Fruit fly (Drosophila melanogaster) whole organism, embryonic: Measurements from ENCODE around the gene PH4alphaPV.

ENCODE experiments used
- Antp ChIP-seq: fragments of 200-800 bp; sonication (Bioruptor generic); optimal IDR thresholded peaks from 3 replicates; lab custom pipeline; 2016; ENCODE audit warnings: missing biosample characterization, missing genetic modification characterization
- Atf3 ChIP-seq: fragments of 200-800 bp; sonication (Bioruptor generic); optimal IDR thresholded peaks from 3 replicates; lab custom pipeline; 2016; ENCODE audit warnings: missing biosample characterization, missing genetic modification characterization
- B-H1 ChIP-seq: fragments of 200-800 bp; sonication (Bioruptor generic); IDR thresholded peaks from 3 replicates; pipeline ENCODE4 v1.3.6; 2022; ENCODE audit warnings: missing biosample characterization, missing genetic modification characterization
- CG10267 ChIP-seq: fragments of 200-800 bp; sonication (Bioruptor generic); optimal IDR thresholded peaks from 2 replicates; lab custom pipeline; 2018; ENCODE audit warnings: missing biosample characterization, mild to moderate bottlenecking, missing genetic modification characterization, moderate library complexity
- CG15011 ChIP-seq: fragments of 200-800 bp; sonication (Bioruptor generic); optimal IDR thresholded peaks from 3 replicates; lab custom pipeline; 2018; ENCODE audit warnings: missing biosample characterization, mild to moderate bottlenecking, missing genetic modification characterization
- CG17361 ChIP-seq: fragments of 200-800 bp; sonication (Bioruptor generic); IDR thresholded peaks from 3 replicates; pipeline ENCODE4 v1.3.6; 2022; ENCODE audit warnings: missing biosample characterization, missing genetic modification characterization
- CG17385 ChIP-seq: fragments of 200-800 bp; sonication (Bioruptor generic); optimal IDR thresholded peaks from 3 replicates; lab custom pipeline; 2018; ENCODE audit warnings: missing biosample characterization, mild to moderate bottlenecking, missing genetic modification characterization
- CG31224 ChIP-seq: fragments of 200-800 bp; sonication (Bioruptor generic); IDR thresholded peaks from 2 replicates; pipeline ENCODE4 v1.3.6; 2022; ENCODE audit warnings: missing biosample characterization, missing genetic modification characterization
- CG31441 ChIP-seq: fragments of 200-800 bp; sonication (Bioruptor generic); IDR thresholded peaks from 2 replicates; pipeline ENCODE4 v1.3.6; 2022; ENCODE audit warnings: missing biosample characterization, missing genetic modification characterization
- CG34224 ChIP-seq: fragments of 200-800 bp; sonication (Bioruptor generic); IDR thresholded peaks from 3 replicates; pipeline ENCODE4 v1.3.6; 2022; ENCODE audit warnings: missing biosample characterization, missing genetic modification characterization; ENCODE audit not compliant: partially characterized antibody
- CG4282 ChIP-seq: fragments of 200-800 bp; sonication (Bioruptor generic); optimal IDR thresholded peaks from 2 replicates; lab custom pipeline; 2016; ENCODE audit warnings: missing biosample characterization, missing genetic modification characterization
- CG4820 ChIP-seq: fragments of 200-800 bp; sonication (Bioruptor generic); optimal IDR thresholded peaks from 3 replicates; lab custom pipeline; 2016; ENCODE audit warnings: missing biosample characterization, missing genetic modification characterization
- CG5180 ChIP-seq: fragments of 200-800 bp; sonication (Bioruptor generic); optimal IDR thresholded peaks from 3 replicates; lab custom pipeline; 2017; ENCODE audit warnings: missing biosample characterization, missing genetic modification characterization, mild to moderate bottlenecking, moderate library complexity, missing genetic modification reagents
- CG5953 ChIP-seq: fragments of 200-800 bp; sonication (Bioruptor generic); IDR thresholded peaks from 2 replicates; pipeline ENCODE4 v1.3.6; 2022; ENCODE audit warnings: missing biosample characterization, missing genetic modification characterization
- CG6854 ChIP-seq: fragments of 200-800 bp; sonication (Bioruptor generic); optimal IDR thresholded peaks from 3 replicates; lab custom pipeline; 2017; ENCODE audit warnings: missing biosample characterization, mild to moderate bottlenecking, missing genetic modification characterization
- CG9437 ChIP-seq: fragments of 200-800 bp; sonication (Bioruptor generic); optimal IDR thresholded peaks from 2 replicates; lab custom pipeline; 2018; ENCODE audit warnings: missing biosample characterization, mild to moderate bottlenecking, missing genetic modification characterization
- Chrac-16 ChIP-seq: fragments of 200-800 bp; sonication (Bioruptor generic); optimal IDR thresholded peaks from 3 replicates; lab custom pipeline; 2016; ENCODE audit warnings: missing biosample characterization, missing genetic modification characterization
- D19A ChIP-seq: fragments of 200-800 bp; optimal IDR thresholded peaks from 3 replicates; lab custom pipeline; 2019; ENCODE audit warnings: missing biosample characterization, mild to moderate bottlenecking, missing genetic modification characterization, moderate library complexity
- Dref ChIP-seq: fragments of 200-800 bp; sonication (Bioruptor generic); IDR thresholded peaks from 2 replicates; pipeline ENCODE4 v1.3.6; 2022; ENCODE audit warnings: missing biosample characterization, missing genetic modification characterization
- ERR ChIP-seq: fragments of 200-800 bp; sonication (Bioruptor generic); optimal IDR thresholded peaks from 2 replicates; lab custom pipeline; 2016; ENCODE audit warnings: missing biosample characterization, missing genetic modification characterization
- Eip74EF ChIP-seq, 2 experiments: fragments of 200-800 bp in 1 of 2; fragments of >200 bp in 1 of 2; sonication (Bioruptor generic) in 1 of 2; optimal IDR thresholded peaks; 2 replicates each; lab custom pipeline; 2017 to 2019; ENCODE audit warnings: missing biosample characterization in 2 of 2, missing genetic modification characterization in 2 of 2, mild to moderate bottlenecking in 1 of 2, moderate library complexity in 1 of 2
- H2.0 ChIP-seq: fragments of 200-800 bp; sonication (Bioruptor generic); IDR thresholded peaks from 2 replicates; pipeline ENCODE4 v1.3.6; 2022; ENCODE audit warnings: missing biosample characterization, missing genetic modification characterization
- HHEX ChIP-seq: fragments of 200-800 bp; sonication (Bioruptor generic); optimal IDR thresholded peaks from 3 replicates; lab custom pipeline; 2017; ENCODE audit warnings: missing biosample characterization, mild to moderate bottlenecking, missing genetic modification characterization, missing genetic modification reagents
- Hsf ChIP-seq: fragments of 200-800 bp; sonication (Bioruptor generic); optimal IDR thresholded peaks from 3 replicates; lab custom pipeline; 2016; ENCODE audit warnings: missing biosample characterization, missing genetic modification characterization
- Mad ChIP-seq: fragments of 200-800 bp; sonication (Bioruptor generic); optimal IDR thresholded peaks from 2 replicates; lab custom pipeline; 2016; ENCODE audit warnings: missing biosample characterization, missing genetic modification characterization
- Nf-YA ChIP-seq: fragments of 200-800 bp; sonication (Bioruptor generic); IDR thresholded peaks from 2 replicates; pipeline ENCODE4 v1.3.6; 2022; ENCODE audit warnings: missing biosample characterization, missing genetic modification characterization
- Nf-YC ChIP-seq: fragments of 200-800 bp; optimal IDR thresholded peaks from 3 replicates; lab custom pipeline; 2019; ENCODE audit warnings: missing biosample characterization, mild to moderate bottlenecking, missing genetic modification characterization, moderate library complexity
- NfI ChIP-seq: fragments of 200-800 bp; sonication (Bioruptor generic); optimal IDR thresholded peaks from 3 replicates; lab custom pipeline; 2018; ENCODE audit warnings: missing biosample characterization, mild to moderate bottlenecking, missing genetic modification characterization, moderate library complexity
- Stat92E ChIP-seq, 3 experiments: fragments of >200 bp in 2 of 3; fragments of 200-800 bp in 1 of 3; sonication (Bioruptor generic) in 1 of 3; optimal IDR thresholded peaks; 2 replicates each; lab custom pipeline; 2017 to 2019; ENCODE audit warnings: missing biosample characterization in 3 of 3, missing genetic modification characterization in 3 of 3, mild to moderate bottlenecking in 1 of 3, moderate library complexity in 1 of 3
- Trl ChIP-seq, 3 experiments: fragments of >200 bp in 2 of 3; fragments of 200-800 bp in 1 of 3; sonication (Bioruptor generic) in 1 of 3; optimal IDR thresholded peaks; 2 replicates in 1 of 3; 3 replicates in 2 of 3; lab custom pipeline; 2016 to 2017; ENCODE audit warnings: missing biosample characterization in 1 of 3, missing genetic modification characterization in 1 of 3
- bab2 ChIP-seq: fragments of 200-800 bp; sonication (Bioruptor generic); optimal IDR thresholded peaks from 2 replicates; lab custom pipeline; 2016; ENCODE audit warnings: missing biosample characterization, missing genetic modification characterization
- bigmax ChIP-seq: fragments of 200-800 bp; sonication (Bioruptor generic); optimal IDR thresholded peaks from 2 replicates; lab custom pipeline; 2018; ENCODE audit warnings: missing biosample characterization, mild to moderate bottlenecking, missing genetic modification characterization
- bsh ChIP-seq, 2 experiments: fragments of 200-800 bp; sonication (Bioruptor generic); optimal IDR thresholded peaks; 2 replicates each; lab custom pipeline; 2017 to 2018; ENCODE audit warnings: mild to moderate bottlenecking in 2 of 2, missing biosample characterization in 2 of 2, missing genetic modification characterization in 2 of 2, moderate library complexity in 1 of 2
- btn ChIP-seq: fragments of 200-800 bp; sonication (Bioruptor generic); optimal IDR thresholded peaks from 2 replicates; lab custom pipeline; 2016; ENCODE audit warnings: missing biosample characterization, missing genetic modification characterization
- cato ChIP-seq: fragments of 200-800 bp; sonication (Bioruptor generic); optimal IDR thresholded peaks from 2 replicates; lab custom pipeline; 2016; ENCODE audit warnings: missing biosample characterization, missing genetic modification characterization, borderline replicate concordance
- dm ChIP-seq: fragments of 200-800 bp; sonication (Bioruptor generic); optimal IDR thresholded peaks from 3 replicates; lab custom pipeline; 2016; ENCODE audit warnings: missing biosample characterization, missing genetic modification characterization
- esg ChIP-seq: fragments of 200-800 bp; sonication (Bioruptor generic); conservative IDR thresholded peaks from 2 replicates; pipeline ENCODE4 v1.3.6; 2022; ENCODE audit warnings: missing biosample characterization, missing genetic modification characterization
- insv ChIP-seq, 2 experiments: fragments of 200-800 bp; sonication (Bioruptor generic); optimal IDR thresholded peaks; 3 replicates each; lab custom pipeline; 2016 to 2018; ENCODE audit warnings: missing biosample characterization in 2 of 2, missing genetic modification characterization in 2 of 2
- kni ChIP-seq: fragments of 200-800 bp; sonication (Bioruptor generic); optimal IDR thresholded peaks from 3 replicates; lab custom pipeline; 2017; ENCODE audit warnings: mild to moderate bottlenecking, missing biosample characterization, missing genetic modification reagents, missing genetic modification characterization
- org-1 ChIP-seq: fragments of 200-800 bp; sonication (Bioruptor generic); optimal IDR thresholded peaks from 2 replicates; lab custom pipeline; 2017; ENCODE audit warnings: missing biosample characterization, missing genetic modification characterization
- p53 ChIP-seq: fragments of 200-800 bp; sonication (Bioruptor generic); optimal IDR thresholded peaks from 2 replicates; lab custom pipeline; 2016; ENCODE audit warnings: missing biosample characterization, missing genetic modification characterization
- pros ChIP-seq: fragments of 200-800 bp; sonication (Bioruptor generic); optimal IDR thresholded peaks from 3 replicates; lab custom pipeline; 2019; ENCODE audit warnings: missing biosample characterization, mild to moderate bottlenecking, missing genetic modification characterization, moderate library complexity
- seq ChIP-seq: fragments of 200-800 bp; sonication (Bioruptor generic); IDR thresholded peaks from 2 replicates; pipeline ENCODE4 v1.3.6; 2022; ENCODE audit warnings: missing biosample characterization, missing genetic modification characterization
- tll ChIP-seq, 2 experiments: fragments of 200-800 bp in 1 of 2; fragments of >200 bp in 1 of 2; sonication (Bioruptor generic) in 1 of 2; optimal IDR thresholded peaks; 2 replicates each; lab custom pipeline; 2017 to 2019; ENCODE audit warnings: missing biosample characterization in 2 of 2, missing genetic modification characterization in 2 of 2, mild to moderate bottlenecking in 1 of 2, moderate library complexity in 1 of 2
- tna ChIP-seq: fragments of 200-800 bp; sonication (Bioruptor generic); IDR thresholded peaks from 2 replicates; pipeline ENCODE4 v1.3.6; 2022; ENCODE audit warnings: missing biosample characterization, missing genetic modification characterization; ENCODE audit not compliant: partially characterized antibody
- tx ChIP-seq: fragments of 200-800 bp; sonication (Bioruptor generic); optimal IDR thresholded peaks from 2 replicates; lab custom pipeline; 2016; ENCODE audit warnings: missing biosample characterization, missing genetic modification characterization
- vnd ChIP-seq: fragments of 200-800 bp; sonication (Bioruptor generic); IDR thresholded peaks from 3 replicates; pipeline ENCODE4 v1.3.6; 2022; ENCODE audit warnings: missing biosample characterization, missing genetic modification characterization; ENCODE audit not compliant: partially characterized antibody
- yki ChIP-seq: fragments of >200 bp; optimal IDR thresholded peaks from 3 replicates; lab custom pipeline; 2018

Gene PH4alphaPV

DNA sequence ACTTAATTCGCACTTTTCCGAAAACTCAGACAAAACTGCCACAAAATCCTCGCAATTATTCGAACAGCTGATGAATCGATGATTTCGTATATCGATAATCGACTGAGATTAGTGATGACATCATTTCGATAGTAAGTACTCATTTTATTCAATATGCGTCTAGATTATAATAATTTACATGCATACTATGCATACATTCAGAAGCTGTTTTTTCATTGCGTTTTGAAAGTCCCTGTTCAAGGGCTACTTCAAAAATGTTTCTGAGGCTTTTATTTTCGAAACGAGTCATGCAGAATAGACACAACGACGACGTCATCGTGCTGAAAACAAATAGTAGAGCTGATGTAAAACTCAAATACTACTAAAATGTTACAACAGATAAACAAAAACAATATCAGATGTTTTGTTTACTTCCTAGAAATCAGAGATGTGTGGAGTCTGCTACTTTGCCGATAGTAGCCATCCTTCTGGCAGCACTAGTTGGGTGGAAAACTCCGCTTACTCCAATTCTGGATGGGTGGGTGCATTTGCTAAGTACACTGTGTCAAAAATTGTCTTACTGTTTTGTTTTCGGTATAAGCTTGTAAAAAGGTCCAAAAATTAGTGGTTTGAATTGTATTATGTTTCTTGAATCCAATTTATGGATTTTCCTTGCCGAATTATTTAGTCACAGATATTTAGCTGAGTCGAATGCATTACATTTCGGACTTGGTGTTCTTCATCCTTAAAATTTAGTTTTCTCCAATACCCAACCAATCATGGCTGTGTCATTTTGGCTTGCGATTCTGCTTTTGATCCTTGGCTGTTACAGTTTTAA lies 46.7 kb downstream of the PH4alphaPV start, which contains the start of the genes CG2246 and CG31021 (continued):
- TF ChIP-seq vnd (GFP tag; lab: Robert Waterston, UW) = peak; percentile 77
- TF ChIP-seq tll (GFP tag; optimal IDR thresholded peaks at IDR 0.05; lab: Kevin White, UChicago) = no peak
- peak; percentile 64 for TF ChIP-seq kni (GFP tag; lab: Kevin White, UChicago)
- peak; percentile 58 for TF ChIP-seq p53 (GFP tag; lab: Kevin White, UChicago)
- TF ChIP-seq Chrac-16 (GFP tag; lab: Kevin White, UChicago) = peak; percentile 34
- peak; percentile 22 for TF ChIP-seq D19A
- TF ChIP-seq Eip74EF (GFP tag; optimal IDR thresholded peaks at IDR 0.05; lab: Kevin White, UChicago) = no peak
- peak; percentile 48; the same call in 1 of the 2 replicates for TF ChIP-seq CG31441 (GFP tag; lab: Robert Waterston, UW)
- TF ChIP-seq bsh (GFP tag; optimal IDR thresholded peaks at IDR 0.05; lab: Kevin White, UChicago) = peak in 1 of 2 experiments; percentile 4
- peak; percentile 30 for TF ChIP-seq ERR (GFP tag; lab: Kevin White, UChicago)
- peak; percentile 66 for TF ChIP-seq CG4282 (GFP tag; lab: Kevin White, UChicago)
- peak; percentile 35 for TF ChIP-seq Nf-YC
- no peak for TF ChIP-seq B-H1 (GFP tag; lab: Robert Waterston, UW)
- peak in 1 of 3 experiments; percentile 94 for TF ChIP-seq Stat92E (GFP tag; optimal IDR thresholded peaks at IDR 0.05; lab: Kevin White, UChicago)
- TF ChIP-seq pros = no peak
- peak; percentile 67 for TF ChIP-seq Atf3 (GFP tag; lab: Kevin White, UChicago)
- no peak for TF ChIP-seq cato (GFP tag; lab: Kevin White, UChicago)
- no peak for TF ChIP-seq CG5180 (GFP tag; lab: Kevin White, UChicago)
- peak; percentile 53 for TF ChIP-seq CG10267 (tag; lab: Kevin White, UChicago)
- no peak for TF ChIP-seq CG5953 (GFP tag; lab: Robert Waterston, UW)
- peak; percentile 74 for TF ChIP-seq CG17361
- TF ChIP-seq Dref (GFP tag; lab: Robert Waterston, UW) = peak; percentile 63
- TF ChIP-seq bab2 = peak; percentile 51
- TF ChIP-seq esg (GFP tag; lab: Robert Waterston, UW) = no peak
- TF ChIP-seq Hsf (GFP tag; lab: Kevin White, UChicago) = peak; percentile 18
- no peak for TF ChIP-seq Trl (optimal IDR thresholded peaks at IDR 0.05; lab: Kevin White, UChicago)
- peak; percentile 53 for TF ChIP-seq Trl (GFP tag; optimal IDR thresholded peaks at IDR 0.05; lab: Kevin White, UChicago)
- no peak for TF ChIP-seq HHEX
- no peak for TF ChIP-seq org-1
- peak; percentile 60 for TF ChIP-seq tna (GFP tag; lab: Robert Waterston, UW)
- peak; percentile 0 for TF ChIP-seq CG17385 (GFP tag; lab: Kevin White, UChicago)
- TF ChIP-seq tx (GFP tag; lab: Kevin White, UChicago) = peak; percentile 65
- TF ChIP-seq insv (GFP tag; optimal IDR thresholded peaks at IDR 0.05; lab: Kevin White, UChicago) = peak in 1 of 2 experiments; percentile 33
- 0 out of 2 replicates have a peak, but pooled peaks have one; percentile 32 for TF ChIP-seq CG31224
- peak; percentile 17 for TF ChIP-seq CG9437 (GFP tag; lab: Kevin White, UChicago)
- no peak for TF ChIP-seq seq (GFP tag; lab: Robert Waterston, UW)
- TF ChIP-seq NfI (GFP tag; lab: Kevin White, UChicago) = no peak
- TF ChIP-seq Mad (GFP tag; lab: Kevin White, UChicago) = no peak
- TF ChIP-seq CG15011 (GFP tag; lab: Kevin White, UChicago) = no peak
- no peak for TF ChIP-seq CG6854 (GFP tag; lab: Kevin White, UChicago)
- no peak for TF ChIP-seq bigmax
- TF ChIP-seq CG34224 (GFP tag; lab: Robert Waterston, UW) = peak; percentile 72; the same call in 2 of the 3 replicates
- no peak; the same call in 1 of the 2 replicates for TF ChIP-seq H2.0 (GFP tag; lab: Robert Waterston, UW)
- TF ChIP-seq Nf-YA (GFP tag; lab: Robert Waterston, UW) = no peak
- peak; percentile 4 for TF ChIP-seq yki (lab: Kevin White, UChicago)
- TF ChIP-seq Antp (GFP tag; lab: Kevin White, UChicago) = peak; percentile 73
- peak; percentile 60 for TF ChIP-seq dm (GFP tag; lab: Kevin White, UChicago)
- TF ChIP-seq btn (GFP tag; lab: Kevin White, UChicago) = no peak
- TF ChIP-seq CG4820 (GFP tag; lab: Kevin White, UChicago) = peak; percentile 47
